Worm (Caenorhabditis elegans): ENCODE data around the gene E02H1.1.

DNA sequence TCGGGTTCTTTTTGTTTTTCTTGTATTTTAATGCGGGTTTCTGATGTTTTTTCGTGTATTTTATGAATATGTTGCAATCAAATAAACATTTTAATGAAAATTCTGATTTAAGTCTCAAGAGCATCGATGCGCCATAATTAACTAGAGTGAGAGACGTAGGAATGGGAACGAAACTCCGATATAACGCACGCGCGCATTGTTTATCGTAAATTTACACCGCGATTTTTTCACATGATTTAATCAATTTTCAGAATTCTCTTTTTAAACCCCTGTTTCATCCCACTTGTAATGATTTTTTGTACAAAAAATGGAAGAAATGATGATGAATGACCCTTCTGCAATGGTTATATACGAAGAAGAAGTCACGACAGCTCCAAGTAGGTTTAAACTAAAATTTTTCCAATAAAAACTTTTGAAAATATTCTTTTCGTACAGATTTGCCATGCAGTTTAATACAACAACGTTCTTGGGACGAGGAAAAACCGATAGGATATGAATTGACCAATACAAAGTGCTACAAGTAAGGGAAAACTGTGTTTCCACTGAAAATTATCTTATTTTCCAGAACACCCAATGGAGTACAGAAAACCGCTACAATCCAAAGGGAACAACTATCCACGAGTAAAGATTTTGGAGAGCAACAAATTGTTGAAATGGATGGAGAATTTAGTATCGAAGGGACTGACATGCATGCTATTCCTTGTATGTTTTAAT lies 33.4 kb downstream of the E02H1.1 start, which contains the start of gene zfp-2:
- TF ChIP-seq ham-2 (GFP tag; optimal IDR thresholded peaks at IDR 0.05) (no peak), ztf-11 (tag; optimal IDR thresholded peaks at IDR 0.05) (no peak), blmp-1 (tag; optimal IDR thresholded peaks at IDR 0.05) (no peak), lin-13 (tag; optimal IDR thresholded peaks at IDR 0.05) (no peak)

Data from whole organism, mixed stage, embryonic.